Worm (Caenorhabditis elegans) whole organism, mixed stage, embryonic: Measurements from ENCODE around the gene ddo-2.

Experiments
- bed-3 ChIP-seq: fragments of 200-800 bp; sonication (Bioruptor generic); optimal IDR thresholded peaks from 3 replicates; lab custom pipeline; 2018; ENCODE audit warnings: mild to moderate bottlenecking, missing genetic modification characterization, moderate library complexity, missing compliant biosample characterization
- blmp-1 ChIP-seq: fragments of 150-350 bp; optimal IDR thresholded peaks from 2 replicates; lab custom pipeline; 2014; ENCODE audit warnings: missing biosample characterization, missing genetic modification characterization
- ceh-39 ChIP-seq: fragments of 150-350 bp; optimal IDR thresholded peaks from 2 replicates; lab custom pipeline; 2014; ENCODE audit warnings: missing biosample characterization, missing genetic modification characterization
- ceh-43 ChIP-seq: fragments of 200-800 bp; sonication (Bioruptor generic); optimal IDR thresholded peaks from 2 replicates; lab custom pipeline; 2018; ENCODE audit warnings: mild to moderate bottlenecking, missing genetic modification characterization, moderate library complexity, missing compliant biosample characterization
- ceh-83 ChIP-seq: fragments of 200-800 bp; sonication (Bioruptor generic); optimal IDR thresholded peaks from 2 replicates; lab custom pipeline; 2018; ENCODE audit warnings: mild to moderate bottlenecking, missing genetic modification characterization, missing compliant biosample characterization
- ces-1 ChIP-seq: fragments of 150-350 bp; optimal IDR thresholded peaks from 2 replicates; lab custom pipeline; 2014; ENCODE audit warnings: missing biosample characterization, missing genetic modification reagents, missing genetic modification characterization
- cnd-1 ChIP-seq: fragments of 200-800 bp; sonication (Bioruptor generic); optimal IDR thresholded peaks from 2 replicates; lab custom pipeline; 2018; ENCODE audit warnings: mild to moderate bottlenecking, missing genetic modification characterization, missing compliant biosample characterization
- drap-1 ChIP-seq: fragments of 200-800 bp; sonication (Bioruptor generic); optimal IDR thresholded peaks from 3 replicates; lab custom pipeline; 2018; ENCODE audit warnings: mild to moderate bottlenecking, missing genetic modification characterization, missing compliant biosample characterization
- elt-1 ChIP-seq: sonication (generic microtip); optimal IDR thresholded peaks from 2 replicates; lab custom pipeline; 2017; ENCODE audit warnings: missing genetic modification characterization, mild to moderate bottlenecking, missing compliant biosample characterization, antibody characterized with exemption, moderate library complexity, borderline replicate concordance; ENCODE audit not compliant: insufficient read depth
- ham-2 ChIP-seq: fragments of 200-800 bp; sonication (Bioruptor generic); optimal IDR thresholded peaks from 2 replicates; lab custom pipeline; 2018; ENCODE audit warnings: mild to moderate bottlenecking, missing genetic modification characterization, missing compliant biosample characterization
- hlh-1 ChIP-seq: fragments of 150-350 bp; optimal IDR thresholded peaks from 2 replicates; lab custom pipeline; 2014; ENCODE audit warnings: missing biosample characterization, missing genetic modification reagents, missing genetic modification characterization
- lin-13 ChIP-seq: fragments of 150-350 bp; optimal IDR thresholded peaks from 2 replicates; lab custom pipeline; 2014; ENCODE audit warnings: missing biosample characterization, missing genetic modification characterization
- lin-32 ChIP-seq: fragments of 200-800 bp; sonication (Bioruptor generic); optimal IDR thresholded peaks from 2 replicates; lab custom pipeline; 2018; ENCODE audit warnings: mild to moderate bottlenecking, missing genetic modification characterization, missing compliant biosample characterization
- lsy-2 ChIP-seq: fragments of 150-350 bp; optimal IDR thresholded peaks from 2 replicates; lab custom pipeline; 2014; ENCODE audit warnings: missing biosample characterization, missing genetic modification characterization
- mab-5 ChIP-seq: fragments of 150-350 bp; optimal IDR thresholded peaks from 2 replicates; lab custom pipeline; 2014; ENCODE audit warnings: missing biosample characterization, missing genetic modification characterization
- mep-1 ChIP-seq: fragments of 150-350 bp; optimal IDR thresholded peaks from 2 replicates; lab custom pipeline; 2017; ENCODE audit warnings: missing biosample characterization, missing genetic modification reagents, missing genetic modification characterization, inconsistent platforms
- mls-2 ChIP-seq: sonication (generic microtip); optimal IDR thresholded peaks from 2 replicates; lab custom pipeline; 2016; ENCODE audit warnings: mild to moderate bottlenecking, missing genetic modification characterization, moderate library complexity, missing compliant biosample characterization
- nhr-12 ChIP-seq: fragments of 150-350 bp; optimal IDR thresholded peaks from 2 replicates; lab custom pipeline; 2014; ENCODE audit warnings: missing biosample characterization, missing genetic modification characterization
- nhr-2 ChIP-seq: fragments of 150-350 bp; optimal IDR thresholded peaks from 2 replicates; lab custom pipeline; 2014; ENCODE audit warnings: missing biosample characterization, missing genetic modification characterization
- nhr-76 ChIP-seq: sonication (generic microtip); optimal IDR thresholded peaks from 2 replicates; lab custom pipeline; 2017; ENCODE audit warnings: missing biosample characterization, missing genetic modification characterization
- pha-4 ChIP-seq: fragments of 150-350 bp; optimal IDR thresholded peaks from 2 replicates; lab custom pipeline; 2018; ENCODE audit warnings: missing biosample characterization, missing genetic modification reagents, missing genetic modification characterization
- sem-2 ChIP-seq: fragments of 200-800 bp; sonication (Bioruptor generic); optimal IDR thresholded peaks from 2 replicates; lab custom pipeline; 2018; ENCODE audit warnings: mild to moderate bottlenecking, missing genetic modification characterization, missing compliant biosample characterization
- snpc-4 ChIP-seq: fragments of 150-350 bp; optimal IDR thresholded peaks from 2 replicates; lab custom pipeline; 2014; ENCODE audit warnings: missing biosample characterization, missing genetic modification characterization
- tbx-8 ChIP-seq: fragments of 200-800 bp; sonication (Bioruptor generic); optimal IDR thresholded peaks from 2 replicates; lab custom pipeline; 2018; ENCODE audit warnings: mild to moderate bottlenecking, missing genetic modification characterization, moderate library complexity, missing compliant biosample characterization
- unc-120 ChIP-seq: sonication (generic microtip); optimal IDR thresholded peaks from 2 replicates; lab custom pipeline; 2017; ENCODE audit warnings: missing genetic modification characterization, missing compliant biosample characterization; ENCODE audit not compliant: poor library complexity, severe bottlenecking
- unc-39 ChIP-seq: fragments of 150-350 bp; optimal IDR thresholded peaks from 2 replicates; lab custom pipeline; 2014; ENCODE audit warnings: missing biosample characterization, missing genetic modification characterization
- unc-62 ChIP-seq: fragments of 150-350 bp; optimal IDR thresholded peaks from 2 replicates; lab custom pipeline; 2014; ENCODE audit warnings: missing biosample characterization, missing genetic modification reagents, missing genetic modification characterization
- zip-8 ChIP-seq: fragments of 150-350 bp; optimal IDR thresholded peaks from 2 replicates; lab custom pipeline; 2014; ENCODE audit warnings: missing biosample characterization, missing genetic modification characterization
- ztf-11 ChIP-seq: fragments of 150-350 bp; optimal IDR thresholded peaks from 2 replicates; lab custom pipeline; 2014; ENCODE audit warnings: missing biosample characterization, missing genetic modification characterization

The ddo-2 gene

DNA sequence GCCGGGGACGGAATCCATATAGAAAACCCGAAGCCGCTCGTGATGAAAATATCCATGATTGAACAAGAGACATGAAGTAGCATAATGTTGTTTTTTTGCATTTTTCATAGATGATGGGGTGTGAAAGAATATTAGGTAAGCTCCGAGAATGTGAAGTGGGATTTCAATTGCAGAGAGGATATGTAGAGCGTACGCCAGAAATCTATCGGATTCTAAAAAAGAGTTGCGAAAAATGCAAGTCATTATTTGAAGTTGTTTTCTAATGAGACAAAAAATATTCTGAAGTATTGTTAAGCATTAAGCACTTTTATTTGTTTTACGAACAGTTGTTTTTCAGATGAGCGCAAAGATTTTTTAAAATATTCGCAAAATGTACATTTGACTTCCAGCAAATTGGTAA lies 11.2 kb downstream of the ddo-2 start, which contains the start of gene F18E3.10:
Gene F18E3.10, minus strand, starts transcription at position 101 of the 400 bp plus-strand sequence.
- TF ChIP-seq ceh-43 (GFP tag; lab: Kevin White, UChicago) (no peak), zip-8 (tag; lab: Kevin White, UChicago) (no peak), drap-1 (no peak), unc-62 (GFP tag; lab: Kevin White, UChicago) (no peak), lin-13 (tag; lab: Kevin White, UChicago) (no peak), sem-2 (GFP tag; lab: Kevin White, UChicago) (no peak), unc-39 (tag; lab: Kevin White, UChicago) (no peak), mls-2 (tag; lab: Kevin White, UChicago) (no peak), tbx-8 (GFP tag; lab: Kevin White, UChicago) (no peak), hlh-1 (tag; lab: Kevin White, UChicago) (no peak), ztf-11 (tag; lab: Kevin White, UChicago) (no peak), lsy-2 (no peak), nhr-12 (tag; lab: Kevin White, UChicago) (no peak), ham-2 (GFP tag; lab: Kevin White, UChicago) (no peak), mep-1 (no peak), ceh-83 (GFP tag; lab: Kevin White, UChicago) (no peak), cnd-1 (no peak)

DNA sequence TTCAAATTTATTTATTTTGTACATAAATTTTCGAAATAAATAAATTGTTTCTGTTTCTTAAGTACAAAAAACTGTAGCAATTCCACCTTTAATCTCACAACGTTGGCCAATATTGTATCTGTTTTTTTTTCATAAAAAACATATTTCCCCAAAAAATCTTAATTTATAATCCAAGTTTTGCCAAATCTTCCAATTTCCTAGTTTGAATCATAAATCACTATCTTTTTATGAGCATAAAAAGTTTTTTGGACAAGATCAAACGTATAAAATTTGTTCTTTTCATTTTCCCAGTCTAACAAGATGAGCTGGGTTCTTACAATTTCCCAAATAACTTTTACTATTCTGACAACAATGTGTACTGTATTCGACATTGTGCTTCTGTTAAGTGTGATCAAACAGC lies 15.3 kb downstream of the ddo-2 start, which contains the start of gene srxa-4:
Gene srxa-4, plus strand, starts transcription at position 301 of the 400 bp plus-strand sequence.
- TF ChIP-seq mab-5 (no peak), elt-1 (tag; lab: Kevin White, UChicago) (no peak), unc-39 (tag; lab: Kevin White, UChicago) (no peak), lin-13 (tag; lab: Kevin White, UChicago) (no peak), ceh-39 (tag; lab: Kevin White, UChicago) (no peak), bed-3 (no peak), nhr-2 (no peak), unc-120 (tag; lab: Kevin White, UChicago) (no peak), ces-1 (GFP tag; lab: Kevin White, UChicago) (no peak), sem-2 (GFP tag; lab: Kevin White, UChicago) (no peak), ceh-83 (GFP tag; lab: Kevin White, UChicago) (no peak), pha-4 (tag; lab: Kevin White, UChicago) (no peak), snpc-4 (tag; lab: Kevin White, UChicago) (no peak), unc-62 (GFP tag; lab: Kevin White, UChicago) (no peak), ceh-43 (GFP tag; lab: Kevin White, UChicago) (no peak), blmp-1 (tag; lab: Kevin White, UChicago) (no peak), lsy-2 (no peak), tbx-8 (GFP tag; lab: Kevin White, UChicago) (no peak)
- TF ChIP-seq, all 35 proteins: peak for 0

DNA sequence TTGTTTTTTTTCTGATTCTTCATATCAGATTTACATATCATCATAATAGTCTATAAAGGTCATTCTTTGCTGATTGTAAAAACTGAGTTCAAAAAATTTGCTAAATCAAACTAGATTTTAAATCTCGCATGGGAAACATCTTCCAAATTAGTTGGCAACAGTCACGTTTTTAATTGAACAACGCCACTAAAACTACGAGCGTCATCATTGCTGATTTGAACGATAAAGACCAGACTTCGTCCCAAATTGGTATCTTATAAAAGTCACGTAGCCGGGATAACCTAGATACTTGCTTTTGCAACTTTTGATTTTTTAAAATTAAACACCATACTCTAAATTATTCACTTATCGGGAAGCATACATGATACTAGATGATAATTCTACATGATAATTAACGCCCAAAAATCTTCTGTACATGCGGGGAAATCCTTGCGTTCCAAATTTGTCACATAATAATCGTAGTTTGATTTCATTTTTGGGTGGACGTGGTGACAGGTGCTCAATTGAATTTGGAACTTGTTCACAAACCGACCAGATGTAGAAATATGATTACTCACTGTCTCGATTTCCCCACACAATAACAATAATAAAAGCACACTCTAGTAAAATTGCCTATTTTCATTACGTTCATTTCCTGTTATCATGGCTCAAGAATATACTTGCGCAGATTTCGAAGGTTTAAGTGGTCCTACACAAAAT lies 18.3 kb downstream of the ddo-2 start, which contains the start of gene srw-67:
Gene srw-67, plus strand, starts transcription at position 643 of the 699 bp plus-strand sequence.
- no peak for TF ChIP-seq tbx-8 (GFP tag; lab: Kevin White, UChicago)
- TF ChIP-seq ham-2 (GFP tag; lab: Kevin White, UChicago): no peak
- TF ChIP-seq elt-1 (tag; lab: Kevin White, UChicago): no peak
- TF ChIP-seq snpc-4 (tag; lab: Kevin White, UChicago): no peak
- no peak for TF ChIP-seq unc-120 (tag; lab: Kevin White, UChicago)
- TF ChIP-seq ceh-39 (tag; lab: Kevin White, UChicago): no peak
- TF ChIP-seq mep-1: no peak
- TF ChIP-seq ceh-83 (GFP tag; lab: Kevin White, UChicago): no peak
- TF ChIP-seq nhr-76 (tag; lab: Kevin White, UChicago): no peak
- TF ChIP-seq, all 35 proteins: peak for 0

DNA sequence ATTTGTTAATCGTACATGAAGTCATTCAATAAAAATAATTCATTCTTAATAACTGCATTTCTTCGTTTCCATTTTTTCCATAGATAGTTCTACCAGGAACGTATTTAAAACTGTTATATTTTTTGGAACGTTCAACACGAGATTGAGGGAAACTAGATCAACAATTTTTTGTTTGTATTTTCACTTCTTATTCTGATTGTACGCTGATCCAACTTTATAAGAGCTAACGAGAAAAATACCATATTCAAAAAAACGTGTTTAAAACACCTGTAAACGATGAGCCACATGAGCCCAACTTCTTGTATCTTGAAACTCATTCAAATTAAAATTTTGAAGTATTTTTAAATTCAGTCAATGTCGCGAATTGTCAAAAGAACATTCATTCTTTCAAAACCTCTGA lies 18.9 kb downstream of the ddo-2 start:
- no peak for TF ChIP-seq elt-1 (tag; lab: Kevin White, UChicago)
- no peak for TF ChIP-seq mab-5
- no peak for TF ChIP-seq ztf-11 (tag; lab: Kevin White, UChicago)
- TF ChIP-seq mls-2 (tag; lab: Kevin White, UChicago): no peak
- no peak for TF ChIP-seq snpc-4 (tag; lab: Kevin White, UChicago)
- TF ChIP-seq lin-32 (GFP tag; lab: Kevin White, UChicago): no peak
- TF ChIP-seq cnd-1: no peak
